Worm (Caenorhabditis elegans): ENCODE results near the gene cdh-8.

- TF ChIP-seq fkh-4 (tag; optimal IDR thresholded peaks at IDR 0.05; ENCODE audit: borderline replicate concordance) (no peak), ztf-4 (tag; optimal IDR thresholded peaks at IDR 0.05) (no peak), lin-39 (tag; optimal IDR thresholded peaks at IDR 0.05) (no peak)
Measured at ce11 chrIV:377791-378190, 38.2 kb downstream of the cdh-8 start.
